Fruit fly (Drosophila melanogaster): ENCODE measurements around the gene CG14434.
A peak's percentile ranks its signal among the peaks of the same experiment; 100 is the strongest.

Gene CG14434

DNA sequence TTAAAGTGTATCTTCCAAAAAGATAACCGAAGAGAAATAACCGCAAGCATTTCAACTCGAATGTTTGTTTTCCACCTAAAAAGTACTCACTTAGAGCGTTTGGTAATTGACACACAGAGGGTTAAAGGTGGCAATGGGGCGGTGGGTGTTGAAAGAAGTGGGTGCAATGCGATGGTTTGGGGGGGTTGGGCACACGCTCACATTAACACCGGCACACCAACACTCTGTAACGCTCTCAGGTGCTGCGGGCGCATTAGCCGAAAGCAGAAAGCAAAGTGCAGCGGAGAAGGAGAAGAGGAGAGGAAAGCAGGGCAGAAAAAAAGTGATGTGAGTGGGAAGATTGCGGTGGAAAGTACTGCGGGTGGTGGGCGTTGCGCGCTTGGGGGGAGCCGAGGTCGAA lies 2.0 kb downstream of the CG14434 start:
- no peak for TF ChIP-seq CG17801 (GFP tag; optimal IDR thresholded peaks at IDR 0.05; ENCODE audit: partially characterized antibody)

DNA sequence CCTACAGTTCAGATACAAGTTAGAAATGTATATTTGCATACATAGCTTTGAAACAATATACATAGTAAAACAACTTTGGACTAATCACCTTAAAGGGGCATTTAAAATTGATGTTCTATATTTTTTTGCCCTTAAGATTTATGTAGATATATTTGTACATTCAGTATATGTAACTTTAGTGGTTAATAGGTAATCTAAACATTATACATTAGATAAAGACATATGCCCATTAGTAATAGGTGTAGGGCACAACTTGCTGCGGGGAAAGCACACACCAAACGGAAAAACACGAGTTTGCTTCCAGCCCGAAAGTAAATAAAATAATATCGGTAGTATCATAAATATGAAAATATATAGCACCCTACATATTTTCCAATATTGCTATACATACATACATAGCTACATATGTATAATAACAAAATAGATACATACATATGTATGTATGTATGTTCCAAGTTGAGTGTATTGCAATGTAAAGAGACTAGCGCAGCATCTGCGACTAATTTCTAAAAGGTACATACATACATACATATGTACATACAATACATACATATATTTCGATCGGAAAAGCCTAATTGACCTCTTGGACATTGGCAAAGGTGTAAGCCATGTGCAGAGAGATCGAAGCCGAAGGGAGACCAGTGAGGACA lies 3.6 kb downstream of the CG14434 start, which contains the start of gene CG43736:
TSS of gene CG43736 (plus strand) at position 600 of the 650 bp plus-strand sequence.
- peak; percentile 99 for TF ChIP-seq CG17801 (GFP tag; optimal IDR thresholded peaks at IDR 0.05; ENCODE audit: partially characterized antibody)

dm6 chrX:6862521-6863288 lies 4.3 kb downstream of the CG14434 start:
- no peak for TF ChIP-seq CG17801 (GFP tag; optimal IDR thresholded peaks at IDR 0.05; ENCODE audit: partially characterized antibody)

- peak; percentile 89 for TF ChIP-seq CG17801 (GFP tag; optimal IDR thresholded peaks at IDR 0.05; ENCODE audit: partially characterized antibody)
Observed at dm6 chrX:6861523-6862077, 5.4 kb downstream of the CG14434 start.

dm6 chrX:6860413-6861089 lies 6.4 kb downstream of the CG14434 start:
- no peak for TF ChIP-seq CG17801 (GFP tag; optimal IDR thresholded peaks at IDR 0.05; ENCODE audit: partially characterized antibody)

- TF ChIP-seq CG17801 (GFP tag; optimal IDR thresholded peaks at IDR 0.05; ENCODE audit: partially characterized antibody), result peak; percentile 81
Observed at dm6 chrX:6859756-6860412, 7.1 kb downstream of the CG14434 start.

DNA sequence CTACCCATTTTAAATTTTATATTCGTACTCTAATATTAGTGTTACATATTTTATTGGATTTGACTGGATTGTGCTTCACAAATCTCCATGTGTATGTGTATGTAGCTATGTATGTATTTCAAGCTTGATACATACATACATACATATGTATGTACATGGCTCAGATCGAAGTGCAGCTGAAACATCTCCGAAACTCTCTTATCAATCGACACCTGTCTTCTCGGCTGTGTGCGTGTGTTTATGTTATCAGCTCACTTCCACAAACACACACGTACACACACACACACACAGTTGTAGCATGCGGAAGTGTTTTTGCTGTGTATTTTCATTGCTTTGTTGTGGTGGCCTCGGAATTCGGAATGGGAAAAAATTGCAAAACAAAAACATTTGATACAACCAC lies 7.7 kb downstream of the CG14434 start:
- TF ChIP-seq CG17801 (GFP tag; optimal IDR thresholded peaks at IDR 0.05; ENCODE audit: partially characterized antibody), result no peak

DNA sequence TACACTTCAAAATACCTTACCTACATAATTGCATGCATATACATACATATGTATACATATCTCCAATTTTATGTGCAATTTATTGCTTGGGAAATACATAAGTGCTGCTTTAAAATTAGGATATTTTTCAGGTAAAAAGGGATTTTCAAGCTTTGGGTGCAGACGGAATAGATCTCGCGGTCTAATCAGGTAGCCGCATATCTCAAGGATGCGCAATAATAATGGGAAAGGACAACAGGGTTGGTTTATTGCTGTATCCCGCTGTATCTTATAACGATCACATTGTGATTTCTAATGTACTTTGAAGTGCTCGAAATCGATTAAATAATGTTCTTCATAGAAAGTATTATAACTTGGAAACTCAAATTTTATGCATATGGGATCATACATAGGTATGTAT lies 9.3 kb downstream of the CG14434 start:
- TF ChIP-seq CG17801 (GFP tag; optimal IDR thresholded peaks at IDR 0.05; ENCODE audit: partially characterized antibody), result no peak

DNA sequence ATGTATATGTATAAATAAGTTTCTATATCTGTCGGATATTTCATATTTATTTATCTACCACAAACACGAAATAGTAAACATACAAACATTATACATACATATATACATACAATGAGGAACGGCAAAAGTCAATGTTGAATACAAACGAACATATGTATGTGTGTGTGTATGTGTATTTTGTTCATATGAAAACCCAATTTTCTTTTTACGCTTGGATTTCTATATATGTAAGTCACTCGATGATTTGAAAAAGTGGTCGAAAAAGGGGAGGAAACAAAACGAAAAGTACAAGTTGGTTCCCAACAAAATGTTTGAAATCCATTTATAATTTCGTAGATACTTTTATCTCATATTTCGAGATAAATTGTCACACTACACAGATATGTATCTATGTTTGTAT lies 9.7 kb downstream of the CG14434 start:
- no peak for TF ChIP-seq CG17801 (GFP tag; optimal IDR thresholded peaks at IDR 0.05; ENCODE audit: partially characterized antibody)

- TF ChIP-seq CG17801 (GFP tag; optimal IDR thresholded peaks at IDR 0.05; ENCODE audit: partially characterized antibody), result peak; percentile 84
Observed at dm6 chrX:6856332-6856995, 10.5 kb downstream of the CG14434 start.

DNA sequence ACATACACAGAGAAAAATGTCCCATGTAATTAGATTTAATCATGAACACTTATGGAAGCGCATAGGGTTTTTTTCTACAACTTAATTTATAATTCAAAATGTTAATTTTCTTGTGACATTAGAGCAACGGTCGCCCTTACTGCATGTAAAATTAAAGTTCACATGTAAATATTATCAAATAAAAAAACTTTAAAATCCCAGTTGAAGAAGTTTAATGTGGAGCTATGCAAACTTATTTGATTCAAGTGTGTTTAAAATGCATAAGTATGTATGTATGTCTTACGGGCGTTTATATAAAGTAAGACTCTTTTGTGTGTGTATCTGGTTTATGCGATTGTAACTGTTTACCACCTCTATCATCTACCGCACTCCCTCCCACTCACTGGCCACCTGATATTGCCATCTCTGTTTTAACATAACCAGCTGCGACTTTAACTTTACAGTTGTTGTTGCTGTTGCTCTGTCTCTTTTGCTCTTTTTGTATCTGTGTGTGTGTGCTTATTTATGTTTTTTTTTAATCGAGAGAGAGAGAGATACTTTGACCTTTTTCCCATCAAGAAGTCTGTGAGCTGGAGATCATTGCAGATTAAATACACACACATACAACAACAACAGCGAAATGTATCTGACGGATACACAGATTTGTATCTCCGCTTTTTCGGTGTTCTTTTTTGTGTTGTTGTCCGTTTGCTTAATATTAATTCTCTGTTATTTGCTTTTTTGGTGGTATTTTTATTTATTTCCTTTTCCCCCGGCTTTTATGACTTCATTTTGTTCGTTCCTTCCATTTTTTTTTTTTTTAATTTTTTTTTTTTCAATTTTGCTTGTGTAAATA lies 11.4 kb downstream of the CG14434 start:
- TF ChIP-seq CG17801 (GFP tag; optimal IDR thresholded peaks at IDR 0.05; ENCODE audit: partially characterized antibody), result no peak

DNA sequence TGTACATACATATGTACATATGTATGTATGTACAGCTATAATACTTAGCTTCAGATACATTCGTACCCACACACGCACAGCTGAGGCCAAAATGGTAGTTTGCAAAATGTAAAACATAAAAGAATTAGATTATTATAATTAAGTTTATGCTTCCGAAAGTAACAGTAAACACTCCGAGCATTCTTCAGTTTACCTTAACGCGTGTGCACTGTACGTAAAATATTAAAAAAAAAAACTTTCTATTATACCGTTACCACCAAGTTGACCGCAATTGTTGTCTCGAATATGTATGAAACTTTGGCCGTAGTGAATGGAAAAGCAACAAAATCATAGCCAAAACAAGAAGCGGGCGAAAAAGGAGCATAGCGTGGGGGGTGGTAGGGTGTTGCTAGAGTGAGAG lies 12.4 kb downstream of the CG14434 start:
- TF ChIP-seq CG17801 (GFP tag; optimal IDR thresholded peaks at IDR 0.05; ENCODE audit: partially characterized antibody), result peak; percentile 0

DNA sequence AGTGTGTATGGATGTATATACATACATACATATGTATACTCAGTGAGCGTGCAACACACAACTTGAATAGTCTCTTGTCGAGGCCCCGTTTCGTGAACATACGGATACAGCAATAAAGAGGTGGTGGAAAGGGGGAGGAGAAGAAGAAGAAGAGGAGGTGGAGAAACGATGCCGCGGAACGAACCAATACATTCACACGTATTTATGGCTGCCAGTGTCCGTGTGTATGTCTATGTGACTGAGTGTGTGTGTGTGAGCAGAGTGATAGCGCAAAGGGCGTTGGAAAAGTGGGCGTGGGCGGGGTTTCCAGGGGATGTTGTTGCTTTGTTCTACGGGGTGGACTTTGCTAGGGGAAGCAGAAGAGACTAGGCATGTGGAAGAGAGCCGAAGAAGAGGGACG lies 13.6 kb downstream of the CG14434 start:
- no peak for TF ChIP-seq CG17801 (GFP tag; optimal IDR thresholded peaks at IDR 0.05; ENCODE audit: partially characterized antibody)

DNA sequence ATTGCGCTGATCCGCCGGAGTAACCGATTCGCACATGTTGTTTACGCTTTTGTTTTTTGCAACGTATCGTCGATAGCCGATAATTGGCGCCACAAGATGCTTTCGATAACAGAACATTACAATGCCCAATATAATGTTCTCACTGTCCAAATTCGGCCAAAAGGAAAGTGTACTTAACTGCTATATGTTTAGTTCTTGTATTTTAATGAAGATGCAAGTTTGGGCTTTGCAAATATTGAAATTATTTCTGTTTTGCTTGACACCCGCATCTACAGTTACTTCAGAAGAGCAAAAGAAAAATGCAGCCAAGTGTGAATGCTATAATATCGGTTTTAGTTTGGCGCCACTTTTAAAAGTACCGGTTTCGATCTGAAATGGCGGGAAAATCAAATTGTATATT lies 14.4 kb downstream of the CG14434 start:
- TF ChIP-seq CG17801 (GFP tag; optimal IDR thresholded peaks at IDR 0.05; ENCODE audit: partially characterized antibody), result peak; percentile 93
